Worm (Caenorhabditis elegans) whole organism, young adult: ENCODE results near the gene T01G6.10.

Source experiments
- B0019.2 ChIP-seq: fragments of 200-800 bp; sonication (Bioruptor generic); conservative IDR thresholded peaks from 2 replicates; pipeline ENCODE4 v1.3.6; 2022; ENCODE audit warnings: missing genetic modification reagents, missing genetic modification characterization, missing compliant biosample characterization
- D2030.7 ChIP-seq: fragments of 200-800 bp; sonication (Bioruptor generic); IDR thresholded peaks from 2 replicates; pipeline ENCODE4 v1.3.6; 2022; ENCODE audit warnings: missing genetic modification reagents, missing genetic modification characterization, missing compliant biosample characterization
- F57A8.1 ChIP-seq: fragments of 200-800 bp; sonication (Bioruptor generic); optimal IDR thresholded peaks from 2 replicates; lab custom pipeline; 2018; ENCODE audit warnings: mild to moderate bottlenecking, missing genetic modification characterization, moderate library complexity, missing compliant biosample characterization
- F57C9.4 ChIP-seq: sonication (generic microtip); optimal IDR thresholded peaks from 2 replicates; lab custom pipeline; 2017; ENCODE audit warnings: mild to moderate bottlenecking, missing genetic modification characterization, missing compliant biosample characterization
- K11D2.4 ChIP-seq: fragments of 200-800 bp; sonication (Bioruptor generic); IDR thresholded peaks from 2 replicates; pipeline ENCODE4 v1.3.6; 2022; ENCODE audit warnings: missing genetic modification reagents, missing genetic modification characterization, missing compliant biosample characterization
- Y53F4B.3 ChIP-seq: fragments of 200-800 bp; sonication (Bioruptor generic); IDR thresholded peaks from 2 replicates; pipeline ENCODE4 v1.3.6; 2022; ENCODE audit warnings: missing genetic modification reagents, missing genetic modification characterization, missing compliant biosample characterization
- Y53G8AR.9 ChIP-seq: fragments of 200-800 bp; sonication (Bioruptor generic); conservative IDR thresholded peaks from 2 replicates; pipeline ENCODE4 v1.3.6; 2022; ENCODE audit warnings: missing genetic modification reagents, missing genetic modification characterization, missing compliant biosample characterization
- Y56A3A.18 ChIP-seq: fragments of 200-800 bp; sonication (Bioruptor generic); IDR thresholded peaks from 2 replicates; pipeline ENCODE4 v1.3.6; 2022; ENCODE audit warnings: missing genetic modification reagents, missing genetic modification characterization, missing compliant biosample characterization
- aptf-2 ChIP-seq: fragments of 200-800 bp; sonication (Bioruptor generic); conservative IDR thresholded peaks from 2 replicates; pipeline ENCODE4 v1.3.6; 2022; ENCODE audit warnings: missing genetic modification reagents, missing genetic modification characterization, missing compliant biosample characterization
- athp-1 ChIP-seq: sonication (generic microtip); optimal IDR thresholded peaks from 2 replicates; lab custom pipeline; 2017; ENCODE audit warnings: mild to moderate bottlenecking, missing genetic modification characterization, missing compliant biosample characterization
- attf-3 ChIP-seq: fragments of 200-800 bp; sonication (Bioruptor generic); conservative IDR thresholded peaks from 2 replicates; pipeline ENCODE4 v1.3.6; 2022; ENCODE audit warnings: missing genetic modification reagents, missing genetic modification characterization, missing compliant biosample characterization
- attf-6 ChIP-seq: fragments of 200-800 bp; sonication (Bioruptor generic); IDR thresholded peaks from 2 replicates; pipeline ENCODE4 v1.3.6; 2022; ENCODE audit warnings: missing genetic modification reagents, missing genetic modification characterization, missing compliant biosample characterization
- ceh-100 ChIP-seq: fragments of 200-800 bp; sonication (Bioruptor generic); IDR thresholded peaks from 2 replicates; pipeline ENCODE4 v1.3.6; 2022; ENCODE audit warnings: missing genetic modification reagents, missing genetic modification characterization, missing compliant biosample characterization
- ceh-27 ChIP-seq: fragments of 200-800 bp; sonication (Bioruptor generic); optimal IDR thresholded peaks from 2 replicates; lab custom pipeline; 2018; ENCODE audit warnings: mild to moderate bottlenecking, missing genetic modification characterization, moderate library complexity, missing compliant biosample characterization
- ceh-58 ChIP-seq: fragments of 200-800 bp; sonication (Bioruptor generic); IDR thresholded peaks from 2 replicates; pipeline ENCODE4 v1.3.6; 2022; ENCODE audit warnings: missing genetic modification characterization, missing compliant biosample characterization
- chd-7 ChIP-seq: sonication (generic microtip); optimal IDR thresholded peaks from 2 replicates; lab custom pipeline; 2016; ENCODE audit warnings: mild to moderate bottlenecking, missing genetic modification characterization, moderate library complexity, missing compliant biosample characterization
- dox-1 ChIP-seq: fragments of 200-800 bp; sonication (Bioruptor generic); IDR thresholded peaks from 2 replicates; pipeline ENCODE4 v1.3.6; 2022; ENCODE audit warnings: missing genetic modification reagents, missing genetic modification characterization, missing compliant biosample characterization
- dpl-1 ChIP-seq: fragments of 150-350 bp; optimal IDR thresholded peaks from 2 replicates; lab custom pipeline; 2014; ENCODE audit warnings: missing biosample characterization, missing genetic modification reagents, missing genetic modification characterization
- ekl-4 ChIP-seq: fragments of 200-800 bp; sonication (Bioruptor generic); IDR thresholded peaks from 2 replicates; pipeline ENCODE4 v1.3.6; 2022; ENCODE audit warnings: missing genetic modification reagents, missing genetic modification characterization, missing compliant biosample characterization
- hlh-26 ChIP-seq: fragments of 200-800 bp; sonication (Bioruptor generic); conservative IDR thresholded peaks from 2 replicates; pipeline ENCODE4 v1.3.6; 2022; ENCODE audit warnings: missing genetic modification reagents, missing genetic modification characterization, missing compliant biosample characterization
- lag-1 ChIP-seq: fragments of 200-800 bp; sonication (Bioruptor generic); IDR thresholded peaks from 2 replicates; pipeline ENCODE4 v1.3.6; 2022; ENCODE audit warnings: missing genetic modification reagents, missing genetic modification characterization, missing compliant biosample characterization
- lsl-1 ChIP-seq: fragments of 200-800 bp; sonication (Bioruptor generic); optimal IDR thresholded peaks from 2 replicates; lab custom pipeline; 2018; ENCODE audit warnings: mild to moderate bottlenecking, missing genetic modification characterization, moderate library complexity, missing compliant biosample characterization
- madf-10 ChIP-seq: sonication (generic microtip); optimal IDR thresholded peaks from 2 replicates; lab custom pipeline; 2016; ENCODE audit warnings: mild to moderate bottlenecking, missing genetic modification characterization, missing compliant biosample characterization
- madf-3 ChIP-seq: fragments of 200-800 bp; sonication (Bioruptor generic); IDR thresholded peaks from 2 replicates; pipeline ENCODE4 v1.3.6; 2022; ENCODE audit warnings: missing genetic modification reagents, missing genetic modification characterization, missing compliant biosample characterization
- madf-6 ChIP-seq: fragments of 200-800 bp; sonication (Bioruptor generic); IDR thresholded peaks from 2 replicates; pipeline ENCODE4 v1.3.6; 2022; ENCODE audit warnings: missing genetic modification reagents, missing genetic modification characterization, missing compliant biosample characterization
- mcd-1 ChIP-seq: fragments of 200-800 bp; sonication (Bioruptor generic); IDR thresholded peaks from 2 replicates; pipeline ENCODE4 v1.3.6; 2022; ENCODE audit warnings: missing genetic modification reagents, missing genetic modification characterization, missing compliant biosample characterization
- nfya-1 ChIP-seq: sonication (generic microtip); optimal IDR thresholded peaks from 2 replicates; lab custom pipeline; 2017; ENCODE audit warnings: antibody characterized with exemption, missing compliant biosample characterization, missing genetic modification characterization, borderline replicate concordance; ENCODE audit not compliant: insufficient read depth
- nhr-179 ChIP-seq: sonication (generic microtip); optimal IDR thresholded peaks from 2 replicates; lab custom pipeline; 2016; ENCODE audit warnings: mild to moderate bottlenecking, missing genetic modification characterization, missing compliant biosample characterization
- pbrm-1 ChIP-seq: fragments of 200-800 bp; sonication (Bioruptor generic); IDR thresholded peaks from 2 replicates; pipeline ENCODE4 v1.3.6; 2022; ENCODE audit warnings: missing genetic modification reagents, missing genetic modification characterization, missing compliant biosample characterization
- snpc-1.1 ChIP-seq: sonication (generic microtip); optimal IDR thresholded peaks from 2 replicates; lab custom pipeline; 2017; ENCODE audit warnings: missing genetic modification characterization, mild to moderate bottlenecking, missing compliant biosample characterization, antibody characterized with exemption, moderate library complexity, missing genotype, missing genetic modification reagents; ENCODE audit not compliant: insufficient read depth
- snpc-4 ChIP-seq, 5 experiments: fragments of 150-350 bp in 1 of 5; sonication (generic microtip) in 4 of 5; optimal IDR thresholded peaks; 2 replicates each; lab custom pipeline; 2014 to 2018; ENCODE audit warnings: missing genetic modification characterization in 5 of 5, missing biosample characterization in 3 of 5, antibody characterized with exemption in 2 of 5, mild to moderate bottlenecking in 2 of 5, missing compliant biosample characterization in 2 of 5, missing genotype in 2 of 5, moderate library complexity in 2 of 5, missing genetic modification reagents in 1 of 5
- somi-1 ChIP-seq: fragments of 200-800 bp; sonication (Bioruptor generic); optimal IDR thresholded peaks from 2 replicates; lab custom pipeline; 2018; ENCODE audit warnings: mild to moderate bottlenecking, missing genetic modification characterization, missing compliant biosample characterization
- tbp1 ChIP-seq: fragments of 200-800 bp; sonication (Bioruptor generic); optimal IDR thresholded peaks from 2 replicates; lab custom pipeline; 2018; ENCODE audit warnings: mild to moderate bottlenecking, missing genetic modification characterization, missing compliant biosample characterization
- zim-3 ChIP-seq: sonication (generic microtip); optimal IDR thresholded peaks from 2 replicates; lab custom pipeline; 2017; ENCODE audit warnings: mild to moderate bottlenecking, missing genetic modification characterization, moderate library complexity, missing compliant biosample characterization
- ztf-22 ChIP-seq: fragments of 200-800 bp; sonication (Bioruptor generic); optimal IDR thresholded peaks from 2 replicates; lab custom pipeline; 2018; ENCODE audit warnings: mild to moderate bottlenecking, missing genetic modification characterization, moderate library complexity, missing compliant biosample characterization

Gene T01G6.10

DNA sequence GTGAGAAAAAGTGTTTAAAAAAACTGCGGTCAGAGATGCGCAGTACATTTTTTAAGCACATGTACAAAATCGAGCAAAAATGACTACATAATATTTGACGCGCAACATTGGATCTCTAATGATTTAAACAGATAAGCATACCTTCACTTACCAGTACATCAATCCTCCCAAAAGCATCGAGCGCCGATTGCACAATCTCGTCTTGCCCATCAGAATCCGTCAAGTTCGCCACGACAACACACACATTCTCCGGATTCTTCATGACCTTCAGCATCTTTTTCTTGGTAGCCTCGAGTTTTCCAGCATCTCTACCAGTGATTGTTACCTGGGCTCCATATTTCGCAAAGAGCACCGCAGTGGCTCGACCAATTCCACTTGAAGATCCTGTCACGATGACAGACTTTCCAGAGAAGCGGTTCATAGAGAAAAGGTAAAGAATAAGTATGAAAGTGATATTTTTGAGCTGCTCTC, at the start of gene T01G6.10:
Gene T01G6.10, minus strand, starts transcription at position 421 of the 471 bp plus-strand sequence.
- no peak for TF ChIP-seq athp-1 (tag; lab: Kevin White, UChicago)
- TF ChIP-seq hlh-26 (GFP tag; lab: Robert Waterston, UW), result no peak
- TF ChIP-seq nfya-1, result no peak
- no peak for TF ChIP-seq K11D2.4 (GFP tag; lab: Robert Waterston, UW)
- no peak for TF ChIP-seq ceh-100 (GFP tag; lab: Robert Waterston, UW)
- TF ChIP-seq Y56A3A.18 (GFP tag; lab: Robert Waterston, UW), result no peak
- TF ChIP-seq D2030.7 (GFP tag; lab: Robert Waterston, UW), result no peak
- TF ChIP-seq dpl-1 (GFP tag; lab: Kevin White, UChicago), result no peak
- no peak for TF ChIP-seq snpc-1.1
- TF ChIP-seq tbp1 (GFP tag; lab: Kevin White, UChicago), result no peak

DNA sequence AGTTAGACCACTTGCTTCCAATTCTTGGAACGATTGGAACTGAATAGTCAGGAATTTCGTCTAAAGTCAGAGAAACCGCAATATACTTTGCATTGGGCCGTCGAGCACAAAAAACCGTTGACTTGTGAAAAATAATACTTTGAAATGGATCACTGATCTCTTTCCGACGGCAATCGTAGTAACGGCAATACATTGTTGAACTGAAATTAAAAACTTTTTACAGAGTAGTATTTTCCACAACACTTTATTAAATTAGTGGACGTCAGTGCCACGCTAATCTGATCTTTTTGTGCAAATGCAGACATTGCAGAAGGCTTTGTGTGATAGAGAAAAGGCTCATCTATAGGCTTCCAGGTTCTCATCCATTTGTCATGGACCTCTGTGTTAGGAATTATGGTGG, 49.4 kb upstream of the T01G6.10 start:
- no peak for TF ChIP-seq aptf-2 (GFP tag; lab: Robert Waterston, UW)
- TF ChIP-seq somi-1 (GFP tag; lab: Kevin White, UChicago), result no peak
- no peak for TF ChIP-seq madf-6 (GFP tag; lab: Robert Waterston, UW)
- TF ChIP-seq ceh-58 (GFP tag; lab: Robert Waterston, UW), result no peak

DNA sequence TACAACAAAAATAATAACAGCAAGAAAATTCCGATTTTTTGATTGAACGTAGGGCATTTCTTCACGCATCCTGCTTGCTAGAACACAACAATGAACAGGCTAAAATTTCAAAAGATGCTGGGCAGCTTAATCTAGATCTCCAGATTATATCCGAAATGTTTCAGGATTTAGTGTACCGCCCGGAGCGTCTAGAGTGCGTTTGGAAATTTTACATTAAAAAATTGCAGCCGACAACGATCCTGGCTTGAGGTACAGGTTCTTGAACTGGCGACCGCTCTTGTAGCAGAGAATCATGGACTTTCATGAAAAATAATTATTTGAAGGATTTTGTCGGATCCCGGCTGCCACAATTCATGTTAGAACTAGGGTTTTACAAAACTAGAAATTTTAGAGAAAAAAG, 45.0 kb upstream of the T01G6.10 start, which contains the start of gene C14C6.6:
Gene C14C6.6, minus strand, starts transcription at position 101 of the 400 bp plus-strand sequence.
- TF ChIP-seq madf-3 (no peak), lsl-1 (no peak), F57A8.1 (GFP tag; lab: Kevin White, UChicago) (no peak), pbrm-1 (no peak), Y53F4B.3 (no peak)

DNA sequence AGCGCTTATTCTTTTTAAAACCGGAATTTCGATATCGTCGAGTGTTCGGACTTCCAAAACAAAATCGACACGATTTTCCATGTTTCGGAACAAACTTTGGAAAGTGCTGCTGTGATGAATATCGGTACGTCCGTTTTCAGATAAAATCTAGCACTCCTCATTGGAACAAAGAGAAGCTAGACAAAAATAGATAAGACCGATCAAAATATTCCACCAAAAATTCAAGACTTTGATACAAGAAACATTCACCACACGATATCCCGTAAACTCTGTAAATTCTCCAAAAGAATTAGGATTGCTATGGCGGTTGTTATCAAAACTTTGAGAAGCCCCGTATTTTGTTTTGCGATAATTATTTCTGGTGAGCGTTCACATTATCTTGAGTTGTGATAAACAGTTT, 40.1 kb upstream of the T01G6.10 start, which contains the start of gene C14C6.3:
Gene C14C6.3, plus strand, starts transcription at position 301 of the 400 bp plus-strand sequence.
- TF ChIP-seq zim-3 (tag; lab: Kevin White, UChicago), result no peak

DNA sequence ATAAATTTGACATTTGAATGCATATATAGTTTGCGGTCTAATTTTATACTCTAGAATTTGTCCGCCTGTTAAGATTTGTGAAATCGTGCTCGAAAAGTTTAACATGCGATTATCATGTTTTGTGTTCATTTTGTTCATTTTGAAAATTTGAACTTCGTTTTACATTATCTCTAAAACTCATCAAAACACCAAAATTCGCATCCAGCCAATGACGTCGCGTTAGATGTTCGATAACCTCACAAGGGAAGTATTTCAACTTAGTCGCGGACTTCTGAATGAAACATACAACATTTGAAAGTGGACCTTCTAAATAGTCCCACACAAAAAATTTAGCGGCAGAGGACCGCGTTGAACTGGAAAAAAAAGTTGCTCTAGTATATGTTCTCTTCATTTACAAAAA, 38.4 kb upstream of the T01G6.10 start:
- TF ChIP-seq nfya-1 (no peak), chd-7 (tag; lab: Kevin White, UChicago) (no peak), ztf-22 (GFP tag; lab: Kevin White, UChicago) (no peak), Y53G8AR.9 (GFP tag; lab: Robert Waterston, UW) (no peak), K11D2.4 (GFP tag; lab: Robert Waterston, UW) (no peak), dox-1 (GFP tag; lab: Robert Waterston, UW) (no peak), ceh-27 (GFP tag; lab: Kevin White, UChicago) (no peak), ekl-4 (GFP tag; lab: Robert Waterston, UW) (no peak), ceh-58 (GFP tag; lab: Robert Waterston, UW) (no peak), B0019.2 (GFP tag; lab: Robert Waterston, UW) (no peak), snpc-4 (GFP tag; optimal IDR thresholded peaks at IDR 0.05; lab: Kevin White, UChicago) (no peak), snpc-4 (tag; optimal IDR thresholded peaks at IDR 0.05; lab: Kevin White, UChicago) (no peak), F57C9.4 (no peak), attf-3 (no peak), madf-10 (tag; lab: Kevin White, UChicago) (no peak), attf-6 (GFP tag; lab: Robert Waterston, UW) (no peak), mcd-1 (GFP tag; lab: Robert Waterston, UW) (no peak), lag-1 (GFP tag; lab: Robert Waterston, UW) (no peak), nhr-179 (tag; lab: Kevin White, UChicago) (no peak)
